Fruit fly (Drosophila melanogaster) whole organism, embryonic: ENCODE data around the gene CG44088.

Experiments used
- Aef1 ChIP-seq: fragments of 200-800 bp; sonication (Bioruptor generic); IDR thresholded peaks from 3 replicates; pipeline ENCODE4 v1.3.6; 2022; ENCODE audit warnings: missing biosample characterization, missing genetic modification characterization
- Bgb ChIP-seq: fragments of 200-800 bp; sonication (Bioruptor generic); IDR thresholded peaks from 2 replicates; pipeline ENCODE4 v1.3.6; 2022; ENCODE audit warnings: missing biosample characterization, missing genetic modification characterization; ENCODE audit not compliant: partially characterized antibody
- BtbVII ChIP-seq: fragments of 200-800 bp; sonication (Bioruptor generic); optimal IDR thresholded peaks from 3 replicates; lab custom pipeline; 2017; ENCODE audit warnings: missing biosample characterization, mild to moderate bottlenecking, missing genetic modification characterization
- CG14667 ChIP-seq: fragments of 200-800 bp; sonication (Bioruptor generic); IDR thresholded peaks from 2 replicates; pipeline ENCODE4 v1.3.6; 2022; ENCODE audit warnings: missing biosample characterization, missing genetic modification characterization
- CG15601 ChIP-seq: fragments of 200-800 bp; sonication (Bioruptor generic); optimal IDR thresholded peaks from 3 replicates; lab custom pipeline; 2019; ENCODE audit warnings: missing biosample characterization, mild to moderate bottlenecking, missing genetic modification characterization, moderate library complexity
- CG17361 ChIP-seq: fragments of 200-800 bp; sonication (Bioruptor generic); IDR thresholded peaks from 3 replicates; pipeline ENCODE4 v1.3.6; 2022; ENCODE audit warnings: missing biosample characterization, missing genetic modification characterization
- CG1792 ChIP-seq: fragments of 200-800 bp; sonication (Bioruptor generic); optimal IDR thresholded peaks from 2 replicates; lab custom pipeline; 2016; ENCODE audit warnings: missing biosample characterization, missing genetic modification characterization
- CG32532 ChIP-seq: fragments of 200-800 bp; sonication (Bioruptor generic); IDR thresholded peaks from 2 replicates; pipeline ENCODE4 v1.3.6; 2022; ENCODE audit warnings: missing biosample characterization, missing genetic modification characterization
- CG3281 ChIP-seq: fragments of 200-800 bp; sonication (Bioruptor generic); optimal IDR thresholded peaks from 3 replicates; lab custom pipeline; 2017; ENCODE audit warnings: missing biosample characterization, mild to moderate bottlenecking, missing genetic modification characterization
- CG5180 ChIP-seq: fragments of 200-800 bp; sonication (Bioruptor generic); optimal IDR thresholded peaks from 3 replicates; lab custom pipeline; 2017; ENCODE audit warnings: missing biosample characterization, missing genetic modification characterization, mild to moderate bottlenecking, moderate library complexity, missing genetic modification reagents
- CG8290 ChIP-seq, 3 experiments: fragments of 200-800 bp; sonication (Bioruptor generic); optimal IDR thresholded peaks; 2 replicates each; lab custom pipeline; 2016 to 2019; ENCODE audit warnings: missing biosample characterization in 3 of 3, missing genetic modification characterization in 3 of 3, mild to moderate bottlenecking in 2 of 3, moderate library complexity in 1 of 3
- D19A ChIP-seq: fragments of 200-800 bp; optimal IDR thresholded peaks from 3 replicates; lab custom pipeline; 2019; ENCODE audit warnings: missing biosample characterization, mild to moderate bottlenecking, missing genetic modification characterization, moderate library complexity
- Drgx ChIP-seq: fragments of 200-800 bp; sonication (Bioruptor generic); IDR thresholded peaks from 2 replicates; pipeline ENCODE4 v1.3.6; 2022; ENCODE audit warnings: missing biosample characterization, missing genetic modification characterization
- Ets65A ChIP-seq: fragments of 200-800 bp; sonication (Bioruptor generic); peaks from one replicate; lab custom pipeline; 2016; ENCODE audit warnings: missing biosample characterization, missing genetic modification characterization
- Hr78 ChIP-seq, 2 experiments: fragments of 200-800 bp in 1 of 2; fragments of >200 bp in 1 of 2; sonication (Bioruptor generic) in 1 of 2; optimal IDR thresholded peaks; 2 replicates each; lab custom pipeline; 2017 to 2019; ENCODE audit warnings: missing biosample characterization in 2 of 2, missing genetic modification characterization in 2 of 2, mild to moderate bottlenecking in 1 of 2, moderate library complexity in 1 of 2
- Lim3 ChIP-seq: fragments of 200-800 bp; sonication (Bioruptor generic); IDR thresholded peaks from 2 replicates; pipeline ENCODE4 v1.3.6; 2022; ENCODE audit warnings: missing biosample characterization, missing genetic modification characterization
- Pdp1 ChIP-seq, 2 experiments: fragments of 200-800 bp; sonication (Bioruptor generic); optimal IDR thresholded peaks; 3 replicates each; lab custom pipeline; 2016; ENCODE audit warnings: missing biosample characterization in 2 of 2, missing genetic modification characterization in 2 of 2, mild to moderate bottlenecking in 1 of 2, moderate library complexity in 1 of 2
- Sox102F ChIP-seq: fragments of 200-800 bp; sonication (Bioruptor generic); optimal IDR thresholded peaks from 2 replicates; lab custom pipeline; 2018; ENCODE audit warnings: missing biosample characterization, mild to moderate bottlenecking, missing genetic modification characterization, moderate library complexity
- aop ChIP-seq: fragments of 200-800 bp; sonication (Bioruptor generic); IDR thresholded peaks from 2 replicates; pipeline ENCODE4 v1.3.6; 2022; ENCODE audit warnings: missing biosample characterization, missing genetic modification characterization
- crol ChIP-seq: fragments of 200-800 bp; sonication (Bioruptor generic); IDR thresholded peaks from 2 replicates; pipeline ENCODE4 v1.3.6; 2022; ENCODE audit warnings: missing biosample characterization, missing genetic modification characterization
- hb ChIP-seq: fragments of 200-800 bp; sonication (Bioruptor generic); IDR thresholded peaks from 3 replicates; pipeline ENCODE4 v1.3.6; 2022; ENCODE audit warnings: missing biosample characterization, missing genetic modification characterization; ENCODE audit not compliant: partially characterized antibody
- kni ChIP-seq: fragments of 200-800 bp; sonication (Bioruptor generic); optimal IDR thresholded peaks from 3 replicates; lab custom pipeline; 2017; ENCODE audit warnings: mild to moderate bottlenecking, missing biosample characterization, missing genetic modification reagents, missing genetic modification characterization
- lab ChIP-seq: fragments of 200-800 bp; sonication (Bioruptor generic); optimal IDR thresholded peaks from 3 replicates; lab custom pipeline; 2017; ENCODE audit warnings: missing biosample characterization, missing genetic modification characterization, mild to moderate bottlenecking, moderate library complexity, missing genetic modification reagents
- sens ChIP-seq: fragments of 200-800 bp; sonication (Bioruptor generic); peaks from one replicate; lab custom pipeline; 2016; ENCODE audit warnings: missing biosample characterization, missing genetic modification characterization
- unc-4 ChIP-seq: fragments of 200-800 bp; sonication (Bioruptor generic); IDR thresholded peaks from 2 replicates; pipeline ENCODE4 v1.3.6; 2022; ENCODE audit warnings: missing biosample characterization, missing genetic modification characterization; ENCODE audit not compliant: partially characterized antibody

The CG44088 gene

dm6 chr3R:4726796-4727195 is 48.1 kb downstream of the CG44088 start:
- TF ChIP-seq aop (no peak), CG17361 (GFP tag; lab: Robert Waterston, UW) (0 out of 3 replicates have a peak, but pooled peaks have one; percentile 11), sens (peak; percentile 55), Sox102F (GFP tag; lab: Kevin White, UChicago) (peak; percentile 8), D19A (tag; lab: Kevin White, UChicago) (peak; percentile 81), CG5180 (GFP tag; lab: Kevin White, UChicago) (no peak)

DNA sequence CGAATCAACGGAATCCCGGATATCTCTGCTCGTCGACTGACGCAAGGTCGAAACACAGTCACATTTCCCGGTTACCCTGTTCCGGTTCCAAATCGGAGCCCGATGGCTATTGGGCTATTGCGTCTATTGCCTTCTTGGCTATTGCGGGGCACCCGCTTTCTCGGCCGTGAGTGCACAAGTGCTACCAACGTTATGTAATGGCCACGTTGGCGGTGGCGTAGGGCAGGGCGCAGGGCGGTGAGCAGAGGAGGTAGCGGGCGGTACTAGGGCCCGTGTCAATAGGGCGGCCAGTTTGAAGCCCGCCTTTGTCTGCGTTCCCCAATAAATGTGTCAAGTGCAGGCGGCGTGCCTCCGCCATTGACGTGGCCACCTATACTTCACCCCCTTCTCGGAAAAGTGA is 48.6 kb downstream of the CG44088 start:
- TF ChIP-seq CG3281 (GFP tag; lab: Kevin White, UChicago) (no peak), CG1792 (GFP tag; lab: Kevin White, UChicago) (no peak), kni (GFP tag; lab: Kevin White, UChicago) (peak; percentile 67), CG14667 (GFP tag; lab: Robert Waterston, UW) (no peak), Ets65A (peak; percentile 48), CG32532 (0 out of 2 replicates have a peak, but pooled peaks have one; percentile 15), Aef1 (GFP tag; lab: Robert Waterston, UW) (no peak), CG15601 (tag; lab: Kevin White, UChicago) (no peak), crol (GFP tag; lab: Robert Waterston, UW) (peak; percentile 65), Hr78 (GFP tag; optimal IDR thresholded peaks at IDR 0.05; lab: Kevin White, UChicago) (peak in 1 of 2 experiments; percentile 27), Bgb (0 out of 2 replicates have a peak, but pooled peaks have one; percentile 29), CG8290 (GFP tag; optimal IDR thresholded peaks at IDR 0.05; lab: Kevin White, UChicago) (no peak), CG8290 (tag; optimal IDR thresholded peaks at IDR 0.05; lab: Kevin White, UChicago) (no peak), Pdp1 (GFP tag; optimal IDR thresholded peaks at IDR 0.05; lab: Kevin White, UChicago) (peak in 1 of 2 experiments; percentile 79), unc-4 (no peak), Drgx (0 out of 2 replicates have a peak, but pooled peaks have one; percentile 17), Lim3 (GFP tag; lab: Robert Waterston, UW) (no peak), lab (GFP tag; lab: Kevin White, UChicago) (no peak), hb (GFP tag; lab: Robert Waterston, UW) (no peak)
- TF ChIP-seq, all 482 proteins: peak for 8

- TF ChIP-seq CG17361 (GFP tag; lab: Robert Waterston, UW) (no peak), Pdp1 (GFP tag; optimal IDR thresholded peaks at IDR 0.05; lab: Kevin White, UChicago) (peak in 1 of 2 experiments; percentile 35), BtbVII (no peak), sens (peak; percentile 17)
- TF ChIP-seq, all 482 proteins: peak for 2
Observed at dm6 chr3R:4725349-4725748, 49.5 kb downstream of the CG44088 start.
